Fruit fly (Drosophila melanogaster): ENCODE data around the gene RpS20.

RpS20 gene

dm6 chr3R:20846768-20847167, 24.8 kb downstream of the RpS20 start, which contains the start of gene CG15696:
Gene CG15696, plus strand, starts transcription at chr3R:20847068.
- TF ChIP-seq CG32121 (GFP tag; IDR thresholded peaks at IDR 0.05), result no peak
- no peak for TF ChIP-seq EcR (GFP tag; optimal IDR thresholded peaks at IDR 0.05)
- no peak for TF ChIP-seq CG8159 (tag; optimal IDR thresholded peaks at IDR 0.05)
- TF ChIP-seq Pif1A (GFP tag; optimal IDR thresholded peaks at IDR 0.05), result no peak
- no peak for TF ChIP-seq fd96Ca (GFP tag; IDR thresholded peaks at IDR 0.05)
- no peak for TF ChIP-seq gl (tag; optimal IDR thresholded peaks at IDR 0.05)
- TF ChIP-seq CG13204 (GFP tag; optimal IDR thresholded peaks at IDR 0.05), result no peak
- TF ChIP-seq Ets98B (GFP tag; IDR thresholded peaks at IDR 0.05), result no peak
- no peak for TF ChIP-seq CG34367 (tag; optimal IDR thresholded peaks at IDR 0.05)
- no peak for TF ChIP-seq CG12605 (GFP tag; IDR thresholded peaks at IDR 0.05)
- no peak for TF ChIP-seq Snoo (tag; optimal IDR thresholded peaks at IDR 0.05)

- TF ChIP-seq Snoo (tag; optimal IDR thresholded peaks at IDR 0.05) (peak; percentile 24), rn (GFP tag; IDR thresholded peaks at IDR 0.05) (no peak)
Observed at dm6 chr3R:20850395-20851039, 28.5 kb downstream of the RpS20 start, which contains the start of gene RpS30. Gene RpS30, plus strand, starts transcription at chr3R:20850516.

dm6 chr3R:20859845-20860244, 37.9 kb downstream of the RpS20 start, which contains the start of gene Ir93a:
Gene Ir93a, minus strand, starts transcription at chr3R:20859945.
- TF ChIP-seq CG17806 (tag; optimal IDR thresholded peaks at IDR 0.05) (no peak), rn (GFP tag; IDR thresholded peaks at IDR 0.05) (no peak), CG13204 (GFP tag; optimal IDR thresholded peaks at IDR 0.05) (no peak), CG12605 (GFP tag; IDR thresholded peaks at IDR 0.05) (no peak), Snoo (tag; optimal IDR thresholded peaks at IDR 0.05) (no peak), CG8159 (tag; optimal IDR thresholded peaks at IDR 0.05) (no peak), Pif1B (GFP tag; optimal IDR thresholded peaks at IDR 0.05) (no peak), D1 (tag; optimal IDR thresholded peaks at IDR 0.05) (no peak), CG4496 (GFP tag; IDR thresholded peaks at IDR 0.05) (no peak), CG34367 (tag; optimal IDR thresholded peaks at IDR 0.05) (no peak), Ets98B (GFP tag; IDR thresholded peaks at IDR 0.05) (no peak), Pif1A (GFP tag; optimal IDR thresholded peaks at IDR 0.05) (no peak), CG10348 (GFP tag; IDR thresholded peaks at IDR 0.05) (no peak), CG32121 (GFP tag; IDR thresholded peaks at IDR 0.05) (no peak)

dm6 chr3R:20866204-20866603, 44.2 kb downstream of the RpS20 start, which contains the start of gene KaiR1D:
Gene KaiR1D, minus strand, starts transcription at chr3R:20866231.
- TF ChIP-seq Pif1B (GFP tag; optimal IDR thresholded peaks at IDR 0.05) (no peak), CG32121 (GFP tag; IDR thresholded peaks at IDR 0.05) (no peak), CG10348 (GFP tag; IDR thresholded peaks at IDR 0.05) (no peak), CG14655 (GFP tag; optimal IDR thresholded peaks at IDR 0.05) (no peak), Ets98B (GFP tag; IDR thresholded peaks at IDR 0.05) (no peak), CG4496 (GFP tag; IDR thresholded peaks at IDR 0.05) (no peak), D1 (tag; optimal IDR thresholded peaks at IDR 0.05) (no peak), CG15710 (tag; optimal IDR thresholded peaks at IDR 0.05) (no peak)

dm6 chr3R:20870736-20871135, 48.8 kb downstream of the RpS20 start, which contains the start of gene TotA:
Gene TotA, plus strand, starts transcription at chr3R:20871036.
- no peak for TF ChIP-seq EcR (GFP tag; optimal IDR thresholded peaks at IDR 0.05)
- TF ChIP-seq CG10348 (GFP tag; IDR thresholded peaks at IDR 0.05), result no peak
- TF ChIP-seq Ets98B (GFP tag; IDR thresholded peaks at IDR 0.05), result no peak
- TF ChIP-seq rn (GFP tag; IDR thresholded peaks at IDR 0.05), result no peak
- TF ChIP-seq CG15710 (tag; optimal IDR thresholded peaks at IDR 0.05), result no peak
- TF ChIP-seq CG9948 (tag; optimal IDR thresholded peaks at IDR 0.05), result no peak

dm6 chr3R:20872688-20873087, 50.7 kb downstream of the RpS20 start, which contains the start of gene TotC:
Gene TotC, plus strand, starts transcription at chr3R:20872988.
- TF ChIP-seq D1 (tag; optimal IDR thresholded peaks at IDR 0.05), result no peak
- no peak for TF ChIP-seq CG15710 (tag; optimal IDR thresholded peaks at IDR 0.05)
- no peak for TF ChIP-seq CG12605 (GFP tag; IDR thresholded peaks at IDR 0.05)
- TF ChIP-seq CG8301 (tag; optimal IDR thresholded peaks at IDR 0.05), result no peak
- no peak for TF ChIP-seq Pif1B (GFP tag; optimal IDR thresholded peaks at IDR 0.05)
- TF ChIP-seq Ets98B (GFP tag; IDR thresholded peaks at IDR 0.05), result no peak
- no peak for TF ChIP-seq CG9948 (tag; optimal IDR thresholded peaks at IDR 0.05)
- no peak for TF ChIP-seq rn (GFP tag; IDR thresholded peaks at IDR 0.05)
- TF ChIP-seq CG32121 (GFP tag; IDR thresholded peaks at IDR 0.05), result no peak
- no peak for TF ChIP-seq CG13204 (GFP tag; optimal IDR thresholded peaks at IDR 0.05)
- no peak for TF ChIP-seq CG17806 (tag; optimal IDR thresholded peaks at IDR 0.05)
- TF ChIP-seq CG8159 (tag; optimal IDR thresholded peaks at IDR 0.05), result no peak

Measured in whole organism, pupa.